Fruit fly (Drosophila melanogaster) whole organism, embryonic: ENCODE results near the gene tau.

ENCODE experiments used
- Ada2b ChIP-seq: fragments of 200-800 bp; sonication (Bioruptor generic); IDR thresholded peaks from 2 replicates; pipeline ENCODE4 v1.3.6; 2022; ENCODE audit warnings: missing biosample characterization, missing genetic modification characterization
- B-H2 ChIP-seq: fragments of 200-800 bp; sonication (Bioruptor generic); optimal IDR thresholded peaks from 2 replicates; lab custom pipeline; 2018; ENCODE audit warnings: missing biosample characterization, mild to moderate bottlenecking, missing genetic modification characterization
- CG10274 ChIP-seq: fragments of 200-800 bp; sonication (Bioruptor generic); optimal IDR thresholded peaks from 3 replicates; lab custom pipeline; 2017; ENCODE audit warnings: missing biosample characterization, mild to moderate bottlenecking, missing genetic modification characterization
- CG11085 ChIP-seq: fragments of 200-800 bp; sonication (Bioruptor generic); IDR thresholded peaks from 2 replicates; pipeline ENCODE4 v1.3.6; 2022; ENCODE audit warnings: missing biosample characterization, missing genetic modification characterization
- CG1233 ChIP-seq: fragments of 200-800 bp; sonication (Bioruptor generic); optimal IDR thresholded peaks from 4 replicates; lab custom pipeline; 2018; ENCODE audit warnings: missing biosample characterization, mild to moderate bottlenecking, missing genetic modification characterization
- CG12744 ChIP-seq: fragments of 200-800 bp; sonication (Bioruptor generic); optimal IDR thresholded peaks from 2 replicates; lab custom pipeline; 2016; ENCODE audit warnings: missing biosample characterization, missing genetic modification characterization
- CG12769 ChIP-seq: fragments of 200-800 bp; sonication (Bioruptor generic); optimal IDR thresholded peaks from 2 replicates; lab custom pipeline; 2019; ENCODE audit warnings: missing biosample characterization, mild to moderate bottlenecking, missing genetic modification characterization, moderate library complexity
- CG13775 ChIP-seq: fragments of 200-800 bp; sonication (Bioruptor generic); optimal IDR thresholded peaks from 3 replicates; lab custom pipeline; 2017; ENCODE audit warnings: missing biosample characterization, mild to moderate bottlenecking, missing genetic modification characterization
- CG1647 ChIP-seq: fragments of 200-800 bp; sonication (Bioruptor generic); optimal IDR thresholded peaks from 3 replicates; lab custom pipeline; 2016; ENCODE audit warnings: missing biosample characterization, missing genetic modification characterization
- CG17328 ChIP-seq: fragments of 200-800 bp; sonication (Bioruptor generic); IDR thresholded peaks from 2 replicates; pipeline ENCODE4 v1.3.6; 2022; ENCODE audit warnings: missing biosample characterization, missing genetic modification characterization
- CG17385 ChIP-seq: fragments of 200-800 bp; sonication (Bioruptor generic); optimal IDR thresholded peaks from 3 replicates; lab custom pipeline; 2018; ENCODE audit warnings: missing biosample characterization, mild to moderate bottlenecking, missing genetic modification characterization
- CG3163 ChIP-seq: fragments of 200-800 bp; sonication (Bioruptor generic); optimal IDR thresholded peaks from 3 replicates; lab custom pipeline; 2016; ENCODE audit warnings: missing biosample characterization, missing genetic modification characterization
- CG34422 ChIP-seq: fragments of 200-800 bp; sonication (Bioruptor generic); IDR thresholded peaks from 3 replicates; pipeline ENCODE4 v1.3.6; 2022; ENCODE audit warnings: missing biosample characterization, missing genetic modification characterization
- CG4328 ChIP-seq: fragments of 200-800 bp; sonication (Bioruptor generic); optimal IDR thresholded peaks from 3 replicates; lab custom pipeline; 2017; ENCODE audit warnings: missing biosample characterization, missing genetic modification reagents, missing genetic modification characterization
- CG4854 ChIP-seq: fragments of 200-800 bp; sonication (Bioruptor generic); optimal IDR thresholded peaks from 2 replicates; lab custom pipeline; 2016; ENCODE audit warnings: missing biosample characterization, missing genetic modification characterization, inconsistent platforms
- CG5953 ChIP-seq: fragments of 200-800 bp; sonication (Bioruptor generic); IDR thresholded peaks from 2 replicates; pipeline ENCODE4 v1.3.6; 2022; ENCODE audit warnings: missing biosample characterization, missing genetic modification characterization
- CG6689 ChIP-seq: fragments of 200-800 bp; sonication (Bioruptor generic); IDR thresholded peaks from 2 replicates; pipeline ENCODE4 v1.3.6; 2022; ENCODE audit warnings: missing biosample characterization, missing genetic modification characterization
- CG7357 ChIP-seq: fragments of 200-800 bp; sonication (Bioruptor generic); IDR thresholded peaks from 3 replicates; pipeline ENCODE4 v1.3.6; 2022; ENCODE audit warnings: missing biosample characterization, missing genetic modification characterization
- CG7786 ChIP-seq: fragments of 200-800 bp; sonication (Bioruptor generic); optimal IDR thresholded peaks from 2 replicates; lab custom pipeline; 2016; ENCODE audit warnings: missing biosample characterization, missing genetic modification characterization
- CG7963 ChIP-seq: fragments of 200-800 bp; sonication (Bioruptor generic); IDR thresholded peaks from 3 replicates; pipeline ENCODE4 v1.3.6; 2022; ENCODE audit warnings: missing biosample characterization, missing genetic modification characterization; ENCODE audit not compliant: partially characterized antibody
- CG8089 ChIP-seq: fragments of 200-800 bp; sonication (Bioruptor generic); optimal IDR thresholded peaks from 3 replicates; lab custom pipeline; 2016; ENCODE audit warnings: missing biosample characterization, missing genetic modification characterization
- CG9797 ChIP-seq: fragments of 200-800 bp; sonication (Bioruptor generic); optimal IDR thresholded peaks from 3 replicates; lab custom pipeline; 2018; ENCODE audit warnings: missing biosample characterization, mild to moderate bottlenecking, missing genetic modification characterization
- CrebB ChIP-seq: fragments of 200-800 bp; sonication (Bioruptor generic); optimal IDR thresholded peaks from 3 replicates; lab custom pipeline; 2018; ENCODE audit warnings: missing biosample characterization, mild to moderate bottlenecking, missing genetic modification characterization
- Dbx ChIP-seq: fragments of 200-800 bp; sonication (Bioruptor generic); IDR thresholded peaks from 3 replicates; pipeline ENCODE4 v1.3.6; 2022; ENCODE audit warnings: missing biosample characterization, missing genetic modification characterization
- Deaf1 ChIP-seq: fragments of 200-800 bp; optimal IDR thresholded peaks from 3 replicates; lab custom pipeline; 2019; ENCODE audit warnings: missing biosample characterization, mild to moderate bottlenecking, missing genetic modification characterization, moderate library complexity
- E2f1 ChIP-seq: fragments of 200-800 bp; sonication (Bioruptor generic); IDR thresholded peaks from 2 replicates; pipeline ENCODE4 v1.3.6; 2022; ENCODE audit warnings: missing biosample characterization, missing genetic modification characterization
- Fer1 ChIP-seq: fragments of 200-800 bp; sonication (Bioruptor generic); optimal IDR thresholded peaks from 2 replicates; lab custom pipeline; 2017; ENCODE audit warnings: missing biosample characterization, mild to moderate bottlenecking, missing genetic modification characterization
- Gug ChIP-seq: fragments of 200-800 bp; sonication (Bioruptor generic); IDR thresholded peaks from 4 replicates; pipeline ENCODE4 v1.3.6; 2022; ENCODE audit warnings: missing biosample characterization, missing genetic modification characterization
- H15 ChIP-seq: fragments of 200-800 bp; sonication (Bioruptor generic); IDR thresholded peaks from 3 replicates; pipeline ENCODE4 v1.3.6; 2022; ENCODE audit warnings: missing biosample characterization, missing genetic modification characterization
- Mad ChIP-seq: fragments of 200-800 bp; sonication (Bioruptor generic); optimal IDR thresholded peaks from 2 replicates; lab custom pipeline; 2016; ENCODE audit warnings: missing biosample characterization, missing genetic modification characterization
- Poxn ChIP-seq: fragments of 200-800 bp; sonication (Bioruptor generic); IDR thresholded peaks from 2 replicates; pipeline ENCODE4 v1.3.6; 2022; ENCODE audit warnings: missing biosample characterization, missing genetic modification characterization
- Rfx ChIP-seq: fragments of 200-800 bp; sonication (Bioruptor generic); IDR thresholded peaks from 2 replicates; pipeline ENCODE4 v1.3.6; 2022; ENCODE audit warnings: missing biosample characterization, missing genetic modification characterization
- Side ChIP-seq: fragments of 200-800 bp; sonication (Bioruptor generic); optimal IDR thresholded peaks from 2 replicates; lab custom pipeline; 2016; ENCODE audit warnings: missing biosample characterization, missing genetic modification characterization
- Sry-δ ChIP-seq: fragments of 200-800 bp; sonication (Bioruptor generic); optimal IDR thresholded peaks from 2 replicates; lab custom pipeline; 2016; ENCODE audit warnings: missing biosample characterization, missing genetic modification characterization
- bab2 ChIP-seq: fragments of 200-800 bp; sonication (Bioruptor generic); optimal IDR thresholded peaks from 2 replicates; lab custom pipeline; 2016; ENCODE audit warnings: missing biosample characterization, missing genetic modification characterization
- btn ChIP-seq: fragments of 200-800 bp; sonication (Bioruptor generic); optimal IDR thresholded peaks from 2 replicates; lab custom pipeline; 2016; ENCODE audit warnings: missing biosample characterization, missing genetic modification characterization
- cato ChIP-seq: fragments of 200-800 bp; sonication (Bioruptor generic); optimal IDR thresholded peaks from 2 replicates; lab custom pipeline; 2016; ENCODE audit warnings: missing biosample characterization, missing genetic modification characterization, borderline replicate concordance
- disco-r ChIP-seq: fragments of 200-800 bp; sonication (Bioruptor generic); optimal IDR thresholded peaks from 2 replicates; lab custom pipeline; 2016; ENCODE audit warnings: missing biosample characterization, missing genetic modification characterization
- dmrt11E ChIP-seq: fragments of 200-800 bp; sonication (Bioruptor generic); optimal IDR thresholded peaks from 3 replicates; lab custom pipeline; 2018; ENCODE audit warnings: missing biosample characterization, mild to moderate bottlenecking, missing genetic modification characterization, moderate library complexity
- emc ChIP-seq: fragments of 200-800 bp; sonication (Bioruptor generic); optimal IDR thresholded peaks from 2 replicates; lab custom pipeline; 2016; ENCODE audit warnings: missing biosample characterization, missing genetic modification characterization
- eyg ChIP-seq: fragments of 200-800 bp; sonication (Bioruptor generic); optimal IDR thresholded peaks from 3 replicates; lab custom pipeline; 2016; ENCODE audit warnings: missing biosample characterization, missing genetic modification characterization
- gsb ChIP-seq: fragments of 200-800 bp; sonication (Bioruptor generic); IDR thresholded peaks from 2 replicates; pipeline ENCODE4 v1.3.6; 2022; ENCODE audit warnings: missing biosample characterization, missing genetic modification characterization
- hth ChIP-seq: fragments of >200 bp; optimal IDR thresholded peaks from 2 replicates; lab custom pipeline; 2017; ENCODE audit warnings: inconsistent platforms
- kay ChIP-seq: fragments of 200-800 bp; sonication (Bioruptor generic); optimal IDR thresholded peaks from 2 replicates; lab custom pipeline; 2016; ENCODE audit warnings: missing biosample characterization, missing genetic modification characterization
- mam ChIP-seq: fragments of 200-800 bp; sonication (Bioruptor generic); optimal IDR thresholded peaks from 3 replicates; lab custom pipeline; 2016; ENCODE audit warnings: missing biosample characterization, missing genetic modification characterization
- nerfin-1 ChIP-seq: fragments of 200-800 bp; sonication (Bioruptor generic); optimal IDR thresholded peaks from 3 replicates; lab custom pipeline; 2019; ENCODE audit warnings: missing biosample characterization, mild to moderate bottlenecking, missing genetic modification characterization, moderate library complexity
- pnt ChIP-seq: fragments of 200-800 bp; sonication (Bioruptor generic); optimal IDR thresholded peaks from 3 replicates; lab custom pipeline; 2016; ENCODE audit warnings: missing biosample characterization, missing genetic modification characterization
- repo ChIP-seq: fragments of 200-800 bp; sonication (Bioruptor generic); optimal IDR thresholded peaks from 2 replicates; lab custom pipeline; 2016; ENCODE audit warnings: missing biosample characterization, missing genetic modification characterization
- sim ChIP-seq: fragments of 200-800 bp; sonication (Bioruptor generic); IDR thresholded peaks from 2 replicates; pipeline ENCODE4 v1.3.6; 2022; ENCODE audit warnings: missing biosample characterization, missing genetic modification characterization
- sr ChIP-seq: fragments of 200-800 bp; sonication (Bioruptor generic); IDR thresholded peaks from 3 replicates; pipeline ENCODE4 v1.3.6; 2022; ENCODE audit warnings: missing biosample characterization, missing genetic modification characterization
- toy ChIP-seq: fragments of 200-800 bp; sonication (Bioruptor generic); IDR thresholded peaks from 2 replicates; pipeline ENCODE4 v1.3.6; 2022; ENCODE audit warnings: missing biosample characterization, missing genetic modification characterization
- ttk ChIP-seq: fragments of 200-800 bp; sonication (Bioruptor generic); IDR thresholded peaks from 2 replicates; pipeline ENCODE4 v2.1.2; 2022; ENCODE audit warnings: missing biosample characterization, missing genetic modification characterization
- wdn ChIP-seq: fragments of 200-800 bp; sonication (Bioruptor generic); IDR thresholded peaks from 2 replicates; pipeline ENCODE4 v1.3.6; 2022; ENCODE audit warnings: missing biosample characterization, missing genetic modification characterization
- yki ChIP-seq: fragments of >200 bp; optimal IDR thresholded peaks from 3 replicates; lab custom pipeline; 2018

tau gene

DNA sequence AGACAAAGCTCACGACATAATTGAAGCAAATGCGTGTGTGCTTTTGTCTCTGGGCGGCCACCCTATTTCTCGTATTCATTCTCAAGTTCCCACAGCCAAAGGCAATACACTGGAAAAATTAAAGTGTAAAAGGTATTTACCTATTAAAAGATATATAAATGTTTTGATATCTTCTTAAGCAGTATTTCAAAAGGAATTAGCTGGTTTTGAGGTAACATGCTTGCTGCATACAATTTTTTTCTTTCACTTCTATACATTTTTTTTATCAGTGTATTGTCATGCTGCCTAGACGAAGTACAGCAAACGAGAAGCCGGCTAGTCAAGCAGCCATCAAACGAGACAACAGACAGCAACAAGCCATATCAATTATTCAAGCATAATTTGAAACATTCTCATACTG lies 43.0 kb downstream of the tau start (continued):
- no peak for TF ChIP-seq yki (lab: Kevin White, UChicago)
- peak; percentile 29; the same call in 1 of the 3 replicates for TF ChIP-seq CG34422
- no peak for TF ChIP-seq btn (GFP tag; lab: Kevin White, UChicago)
- TF ChIP-seq CG17385 (GFP tag; lab: Kevin White, UChicago), result no peak
- no peak for TF ChIP-seq CG9797 (GFP tag; lab: Kevin White, UChicago)
- no peak for TF ChIP-seq CG1647 (GFP tag; lab: Kevin White, UChicago)
- no peak for TF ChIP-seq CG4328 (GFP tag; lab: Kevin White, UChicago)
- TF ChIP-seq CG4854 (GFP tag; lab: Kevin White, UChicago), result no peak
- no peak for TF ChIP-seq CG10274
- TF ChIP-seq gsb (GFP tag; lab: Robert Waterston, UW), result no peak
- no peak for TF ChIP-seq pnt (GFP tag; lab: Kevin White, UChicago)
- TF ChIP-seq Poxn, result no peak
- TF ChIP-seq dmrt11E, result no peak
- no peak for TF ChIP-seq emc
- TF ChIP-seq H15 (GFP tag; lab: Robert Waterston, UW), result no peak
- TF ChIP-seq disco-r (GFP tag; lab: Kevin White, UChicago), result no peak
- no peak for TF ChIP-seq CG13775 (GFP tag; lab: Kevin White, UChicago)
- no peak for TF ChIP-seq E2f1 (GFP tag; lab: Robert Waterston, UW)
- no peak for TF ChIP-seq nerfin-1 (tag; lab: Kevin White, UChicago)
- no peak for TF ChIP-seq CG7357 (GFP tag; lab: Robert Waterston, UW)
- TF ChIP-seq sr (GFP tag; lab: Robert Waterston, UW), result no peak
- no peak for TF ChIP-seq CG7963 (GFP tag; lab: Robert Waterston, UW)
- TF ChIP-seq Side (GFP tag; lab: Kevin White, UChicago), result no peak
- no peak for TF ChIP-seq repo (GFP tag; lab: Kevin White, UChicago)
- TF ChIP-seq kay (GFP tag; lab: Kevin White, UChicago), result no peak
- TF ChIP-seq bab2 (GFP tag; lab: Kevin White, UChicago), result no peak
- TF ChIP-seq CG12769, result no peak
- TF ChIP-seq CG7786, result no peak
- no peak for TF ChIP-seq ttk (GFP tag; lab: Robert Waterston, UW)
- TF ChIP-seq cato (GFP tag; lab: Kevin White, UChicago), result no peak
- no peak for TF ChIP-seq Mad
- TF ChIP-seq hth (lab: Kevin White, UChicago), result no peak
- TF ChIP-seq wdn (GFP tag; lab: Robert Waterston, UW), result no peak
- TF ChIP-seq Ada2b, result 0 out of 2 replicates have a peak, but pooled peaks have one; percentile 26
- 0 out of 3 replicates have a peak, but pooled peaks have one; percentile 24 for TF ChIP-seq Dbx (GFP tag; lab: Robert Waterston, UW)
- TF ChIP-seq mam (GFP tag; lab: Kevin White, UChicago), result no peak
- TF ChIP-seq Rfx (GFP tag; lab: Robert Waterston, UW), result peak; percentile 36; the same call in 1 of the 2 replicates
- no peak for TF ChIP-seq CG6689 (GFP tag; lab: Robert Waterston, UW)
- no peak for TF ChIP-seq CG11085 (GFP tag; lab: Robert Waterston, UW)
- no peak for TF ChIP-seq Gug (GFP tag; lab: Robert Waterston, UW)
- TF ChIP-seq sim (GFP tag; lab: Robert Waterston, UW), result no peak
- no peak; the same call in 1 of the 2 replicates for TF ChIP-seq CG5953 (GFP tag; lab: Robert Waterston, UW)
- peak; percentile 1 for TF ChIP-seq Deaf1 (tag; lab: Kevin White, UChicago)
- peak; percentile 59 for TF ChIP-seq Fer1
- TF ChIP-seq CG1233, result no peak
- TF ChIP-seq CrebB (tag; lab: Kevin White, UChicago), result no peak
- TF ChIP-seq CG12744 (GFP tag; lab: Kevin White, UChicago), result no peak
- no peak for TF ChIP-seq Sry-δ
- no peak for TF ChIP-seq eyg
- TF ChIP-seq B-H2 (GFP tag; lab: Kevin White, UChicago), result no peak
- TF ChIP-seq toy (GFP tag; lab: Robert Waterston, UW), result no peak
- no peak for TF ChIP-seq CG3163 (GFP tag; lab: Kevin White, UChicago)
- no peak for TF ChIP-seq CG17328 (GFP tag; lab: Robert Waterston, UW)
- no peak for TF ChIP-seq CG8089 (GFP tag; lab: Kevin White, UChicago)
